Fruit fly (Drosophila melanogaster) whole organism, pupa: ENCODE measurements around the gene CG13733.
A peak's percentile ranks its signal among the peaks of the same experiment; 100 is the strongest.

Source experiments
- CG10348 ChIP-seq: fragments of 200-800 bp; sonication (Bioruptor generic); IDR thresholded peaks from 2 replicates; pipeline ENCODE4 v1.3.6; 2022; ENCODE audit warnings: missing biosample characterization, missing genetic modification characterization
- CG12605 ChIP-seq: fragments of 200-800 bp; sonication (Bioruptor generic); IDR thresholded peaks from 2 replicates; pipeline ENCODE4 v1.3.6; 2022; ENCODE audit warnings: missing biosample characterization, missing genetic modification characterization
- CG13204 ChIP-seq: fragments of 200-800 bp; sonication (Bioruptor generic); optimal IDR thresholded peaks from 2 replicates; lab custom pipeline; 2018; ENCODE audit warnings: missing biosample characterization, mild to moderate bottlenecking, missing genetic modification characterization, moderate library complexity
- CG14655 ChIP-seq: fragments of 200-800 bp; sonication (Bioruptor generic); optimal IDR thresholded peaks from 3 replicates; lab custom pipeline; 2017; ENCODE audit warnings: mild to moderate bottlenecking, missing biosample characterization, missing genetic modification reagents, missing genetic modification characterization
- CG15710 ChIP-seq: fragments of 200-800 bp; sonication (Bioruptor generic); optimal IDR thresholded peaks from 2 replicates; lab custom pipeline; 2018; ENCODE audit warnings: missing biosample characterization, mild to moderate bottlenecking, missing genetic modification characterization, moderate library complexity
- CG17806 ChIP-seq: fragments of 200-800 bp; sonication (Bioruptor generic); optimal IDR thresholded peaks from 2 replicates; lab custom pipeline; 2018; ENCODE audit warnings: missing biosample characterization, mild to moderate bottlenecking, missing genetic modification characterization, moderate library complexity
- CG32121 ChIP-seq: fragments of 200-800 bp; sonication (Bioruptor generic); IDR thresholded peaks from 2 replicates; pipeline ENCODE4 v1.3.6; 2022; ENCODE audit warnings: missing biosample characterization, missing genetic modification characterization
- CG34367 ChIP-seq: fragments of 200-800 bp; sonication (Bioruptor generic); optimal IDR thresholded peaks from 2 replicates; lab custom pipeline; 2018; ENCODE audit warnings: missing biosample characterization, mild to moderate bottlenecking, missing genetic modification characterization
- CG4496 ChIP-seq: fragments of 200-800 bp; sonication (Bioruptor generic); IDR thresholded peaks from 3 replicates; pipeline ENCODE4 v1.3.6; 2022; ENCODE audit warnings: missing biosample characterization, missing genetic modification characterization
- CG8159 ChIP-seq: fragments of 200-800 bp; sonication (Bioruptor generic); optimal IDR thresholded peaks from 3 replicates; lab custom pipeline; 2018; ENCODE audit warnings: missing biosample characterization, mild to moderate bottlenecking, missing genetic modification characterization, moderate library complexity
- CG8301 ChIP-seq: fragments of 200-800 bp; sonication (Bioruptor generic); optimal IDR thresholded peaks from 2 replicates; lab custom pipeline; 2018; ENCODE audit warnings: missing biosample characterization, mild to moderate bottlenecking, missing genetic modification characterization
- CG9948 ChIP-seq: fragments of 200-800 bp; sonication (Bioruptor generic); optimal IDR thresholded peaks from 2 replicates; lab custom pipeline; 2018; ENCODE audit warnings: missing biosample characterization, mild to moderate bottlenecking, missing genetic modification characterization, moderate library complexity
- D1 ChIP-seq: fragments of 200-800 bp; sonication (Bioruptor generic); optimal IDR thresholded peaks from 2 replicates; lab custom pipeline; 2018; ENCODE audit warnings: missing biosample characterization, mild to moderate bottlenecking, missing genetic modification characterization, moderate library complexity
- EcR ChIP-seq: fragments of 200-800 bp; sonication (Bioruptor generic); optimal IDR thresholded peaks from 3 replicates; lab custom pipeline; 2019; ENCODE audit warnings: missing biosample characterization, missing genetic modification characterization, mild to moderate bottlenecking, moderate library complexity, missing genetic modification reagents
- Ets98B ChIP-seq: fragments of 200-800 bp; sonication (Bioruptor generic); IDR thresholded peaks from 2 replicates; pipeline ENCODE4 v1.3.6; 2022; ENCODE audit warnings: missing biosample characterization, missing genetic modification characterization
- Pif1A ChIP-seq: fragments of 200-800 bp; sonication (Bioruptor generic); optimal IDR thresholded peaks from 3 replicates; lab custom pipeline; 2016; ENCODE audit warnings: missing biosample characterization, missing genetic modification characterization
- Pif1B ChIP-seq: fragments of 200-800 bp; sonication (Bioruptor generic); optimal IDR thresholded peaks from 3 replicates; lab custom pipeline; 2016; ENCODE audit warnings: missing biosample characterization, missing genetic modification characterization
- Snoo ChIP-seq: fragments of 200-800 bp; sonication (Bioruptor generic); optimal IDR thresholded peaks from 3 replicates; lab custom pipeline; 2017; ENCODE audit warnings: missing biosample characterization, mild to moderate bottlenecking, missing genetic modification characterization, inconsistent platforms
- fd96Ca ChIP-seq: fragments of 200-800 bp; sonication (Bioruptor generic); IDR thresholded peaks from 3 replicates; pipeline ENCODE4 v1.3.6; 2022; ENCODE audit warnings: missing biosample characterization, missing genetic modification characterization
- gl ChIP-seq: fragments of 200-800 bp; sonication (Bioruptor generic); optimal IDR thresholded peaks from 2 replicates; lab custom pipeline; 2018; ENCODE audit warnings: missing biosample characterization, mild to moderate bottlenecking, missing genetic modification characterization
- rn ChIP-seq: fragments of 200-800 bp; sonication (Bioruptor generic); IDR thresholded peaks from 2 replicates; pipeline ENCODE4 v1.3.6; 2022; ENCODE audit warnings: missing biosample characterization, missing genetic modification characterization

Gene CG13733

DNA sequence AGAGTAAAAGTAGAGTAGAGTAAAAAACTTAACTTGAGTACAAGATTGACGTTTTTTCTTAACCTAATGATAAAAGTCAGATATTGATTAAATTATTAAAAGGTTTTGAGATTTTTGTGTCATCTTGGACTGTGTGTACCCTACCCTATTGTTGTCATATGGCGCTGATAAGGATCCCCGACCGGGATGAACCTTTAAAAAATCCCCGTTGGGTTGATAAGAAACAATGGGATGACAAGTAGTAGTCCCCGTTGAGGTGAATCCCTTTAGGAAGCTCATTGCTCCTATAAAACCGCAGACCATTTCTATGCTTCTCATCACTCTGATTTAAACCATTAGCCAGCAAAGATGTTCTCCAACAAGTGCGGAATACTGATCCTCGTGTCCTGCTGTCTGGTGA, 15.8 kb upstream of the CG13733 start, which contains the start of gene edin:
edin (plus strand) TSS at position 340 of the 400 bp plus-strand sequence.
- TF ChIP-seq CG10348 (no peak), Ets98B (GFP tag; lab: Robert Waterston, UW) (no peak), D1 (no peak)

DNA sequence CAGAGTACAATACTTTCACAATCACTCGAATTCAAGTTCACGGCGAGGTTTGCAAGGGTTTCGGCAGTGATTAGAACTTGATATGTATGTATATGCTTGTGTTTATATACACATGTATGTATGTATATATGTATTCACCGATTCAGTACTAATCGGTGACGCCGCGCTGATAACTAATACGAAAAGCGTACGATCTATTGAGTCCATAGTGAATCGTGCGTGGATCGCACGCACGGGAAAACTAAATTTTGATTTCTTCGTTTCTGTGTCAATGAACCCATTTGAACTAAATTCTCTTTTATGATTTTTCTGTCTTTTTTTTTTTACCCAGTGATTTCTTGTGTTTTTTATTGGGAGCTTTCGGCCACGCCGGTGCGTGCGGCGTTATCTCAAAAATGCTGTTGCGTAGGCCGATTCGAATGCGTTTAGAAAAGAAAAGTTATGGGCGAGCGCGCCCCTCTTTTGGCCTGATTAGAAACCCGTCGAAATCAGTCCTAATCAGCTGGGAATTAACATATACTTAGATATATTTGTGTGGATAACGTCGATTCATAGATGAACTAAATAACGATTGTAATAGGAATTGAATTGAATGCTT, 15.2 kb upstream of the CG13733 start:
- no peak for TF ChIP-seq Pif1A
- TF ChIP-seq fd96Ca (GFP tag; lab: Robert Waterston, UW) = no peak
- no peak for TF ChIP-seq CG12605 (GFP tag; lab: Robert Waterston, UW)
- no peak for TF ChIP-seq CG34367
- TF ChIP-seq CG13204 (GFP tag; lab: Kevin White, UChicago) = no peak
- no peak for TF ChIP-seq Ets98B (GFP tag; lab: Robert Waterston, UW)
- TF ChIP-seq CG10348 = no peak
- TF ChIP-seq CG8159 (tag; lab: Kevin White, UChicago) = no peak
- TF ChIP-seq CG14655 = no peak
- TF ChIP-seq D1 = no peak

dm6 chr3L:17493256-17493655, 14.5 kb upstream of the CG13733 start:
- TF ChIP-seq CG4496 (GFP tag; lab: Robert Waterston, UW) (0 out of 3 replicates have a peak, but pooled peaks have one; percentile 9), rn (GFP tag; lab: Robert Waterston, UW) (no peak)
- TF ChIP-seq, all 21 proteins: peak for 1

dm6 chr3L:17491646-17492045, 12.9 kb upstream of the CG13733 start:
- TF ChIP-seq CG4496 (GFP tag; lab: Robert Waterston, UW) (0 out of 3 replicates have a peak, but pooled peaks have one; percentile 10), CG15710 (tag; lab: Kevin White, UChicago) (no peak), Snoo (no peak), CG34367 (no peak), EcR (GFP tag; lab: Kevin White, UChicago) (peak; percentile 90), CG13204 (GFP tag; lab: Kevin White, UChicago) (peak; percentile 74)

DNA sequence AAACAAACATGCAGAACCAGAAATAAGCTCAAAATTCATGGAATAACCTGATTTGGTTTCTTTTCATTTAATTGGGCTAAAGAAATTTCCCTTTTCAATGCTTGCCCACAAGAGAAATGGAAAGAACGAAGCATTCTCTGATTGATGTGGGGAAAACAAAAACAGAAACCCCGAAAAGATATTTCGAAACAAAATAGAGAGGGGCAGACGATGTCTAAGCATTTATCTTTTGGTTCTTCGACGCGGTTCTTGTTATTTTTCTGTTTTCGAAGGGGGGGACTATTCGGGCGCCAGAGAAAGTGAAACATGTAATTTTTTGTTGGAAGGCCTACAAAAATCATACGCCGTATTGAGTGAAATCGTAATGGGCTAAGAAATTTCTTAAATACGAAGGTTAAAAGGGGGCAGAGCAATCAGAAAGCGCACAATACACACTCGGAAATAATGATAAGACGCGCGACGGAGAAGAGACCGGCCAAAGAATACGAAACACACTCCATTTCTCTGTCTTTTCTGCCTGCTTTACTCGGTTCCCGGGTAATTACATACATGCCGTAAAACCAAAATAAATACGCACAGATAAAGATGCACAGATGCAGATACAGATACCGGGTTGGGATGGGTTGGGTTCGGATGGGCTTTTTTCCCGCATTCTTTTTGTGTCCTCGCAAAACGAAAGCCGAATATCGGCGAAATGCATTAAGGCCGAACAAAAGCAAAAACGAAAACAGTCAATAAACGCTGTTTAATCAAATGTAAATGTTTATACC, 10.1 kb upstream of the CG13733 start:
- TF ChIP-seq EcR (GFP tag; lab: Kevin White, UChicago) = peak; percentile 20
- TF ChIP-seq CG32121 (GFP tag; lab: Robert Waterston, UW) = no peak

DNA sequence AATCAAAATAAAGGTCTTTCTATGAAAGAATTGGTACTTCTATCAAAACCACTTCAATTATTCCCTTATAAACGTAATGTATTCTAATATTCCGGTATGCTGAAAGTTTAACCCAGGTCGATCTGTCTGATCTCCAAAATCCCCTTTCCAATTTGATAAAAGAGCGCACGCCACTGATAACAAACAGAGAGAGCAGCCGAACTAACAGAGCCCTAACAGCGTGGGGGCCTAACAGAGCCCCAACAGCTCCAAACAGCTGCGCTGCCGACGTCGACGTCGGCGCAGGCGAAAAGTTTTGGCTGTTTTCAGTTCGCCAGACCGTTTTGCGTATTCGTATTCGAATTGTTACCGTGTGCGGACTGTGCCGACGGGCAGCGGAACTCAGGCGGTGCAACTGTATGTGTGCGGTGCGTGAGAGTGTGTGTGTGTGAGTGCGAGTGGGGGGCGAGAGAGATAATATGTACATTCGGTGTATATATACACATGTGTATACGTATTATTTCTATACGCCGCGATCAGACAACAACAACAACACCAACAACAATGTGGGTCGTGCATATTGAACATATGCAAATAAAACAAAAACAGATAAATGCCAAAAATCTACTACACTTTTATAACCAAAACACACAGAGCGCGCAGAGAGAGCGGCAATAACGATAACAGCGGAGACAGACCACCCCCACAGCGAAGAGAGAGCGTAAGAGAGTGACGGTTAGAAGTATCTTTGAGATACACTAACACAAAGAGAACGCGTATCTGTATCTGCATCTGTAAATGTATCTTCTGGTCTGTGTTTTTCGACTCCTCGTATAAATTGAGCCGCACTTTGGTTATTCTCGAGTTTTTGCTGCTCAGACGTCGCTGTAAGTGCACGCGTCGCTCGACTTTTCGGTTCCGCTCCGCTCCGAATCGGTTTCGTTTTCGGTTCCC, 8.3 kb upstream of the CG13733 start, which contains the start of gene Oatp74D:
Oatp74D (plus strand) TSS at position 325 of the 933 bp plus-strand sequence.
- TF ChIP-seq CG32121 (GFP tag; lab: Robert Waterston, UW) = peak; percentile 49; the same call in 1 of the 2 replicates
- no peak for TF ChIP-seq CG10348
- TF ChIP-seq Snoo = peak; percentile 37
- TF ChIP-seq Ets98B (GFP tag; lab: Robert Waterston, UW) = peak; percentile 77
- TF ChIP-seq CG17806 (tag; lab: Kevin White, UChicago) = peak; percentile 30
- peak; percentile 22 for TF ChIP-seq CG14655
- no peak for TF ChIP-seq D1
- TF ChIP-seq CG8301 (tag; lab: Kevin White, UChicago) = peak; percentile 34
- peak; percentile 71 for TF ChIP-seq Pif1A
- peak; percentile 32 for TF ChIP-seq CG9948 (tag; lab: Kevin White, UChicago)
- no peak for TF ChIP-seq gl (tag; lab: Kevin White, UChicago)
- TF ChIP-seq CG15710 (tag; lab: Kevin White, UChicago) = no peak
- no peak for TF ChIP-seq Pif1B (GFP tag; lab: Kevin White, UChicago)
- TF ChIP-seq EcR (GFP tag; lab: Kevin White, UChicago) = peak; percentile 85
- TF ChIP-seq CG34367 = no peak
- TF ChIP-seq CG13204 (GFP tag; lab: Kevin White, UChicago) = peak; percentile 86
- TF ChIP-seq CG4496 (GFP tag; lab: Robert Waterston, UW) = peak; percentile 86
- peak; percentile 4 for TF ChIP-seq CG8159 (tag; lab: Kevin White, UChicago)
- TF ChIP-seq CG12605 (GFP tag; lab: Robert Waterston, UW) = peak; percentile 77
- TF ChIP-seq rn (GFP tag; lab: Robert Waterston, UW) = no peak
- TF ChIP-seq fd96Ca (GFP tag; lab: Robert Waterston, UW) = no peak; the same call in 1 of the 3 replicates
